Fruit fly (Drosophila melanogaster): ENCODE results near the gene b.

The b gene

dm6 chr2L:13829540-13829939, 8.5 kb downstream of the b start, which contains the start of the genes Arpc1 and Orc5:
Gene Arpc1 (minus strand): TSS chr2L:13829741.
Gene Orc5 (plus strand): TSS chr2L:13829837.
- no peak for TF ChIP-seq CG15710 (tag; optimal IDR thresholded peaks at IDR 0.05)
- no peak for TF ChIP-seq gl (tag; optimal IDR thresholded peaks at IDR 0.05)
- TF ChIP-seq CG8159 (tag; optimal IDR thresholded peaks at IDR 0.05) = no peak
- TF ChIP-seq Pif1B (GFP tag; optimal IDR thresholded peaks at IDR 0.05) = no peak
- TF ChIP-seq Snoo (tag; optimal IDR thresholded peaks at IDR 0.05) = no peak
- no peak for TF ChIP-seq Ets98B (GFP tag; IDR thresholded peaks at IDR 0.05)
- no peak for TF ChIP-seq fd96Ca (GFP tag; IDR thresholded peaks at IDR 0.05)
- no peak for TF ChIP-seq CG17806 (tag; optimal IDR thresholded peaks at IDR 0.05)
- TF ChIP-seq CG32121 (GFP tag; IDR thresholded peaks at IDR 0.05) = no peak
- no peak for TF ChIP-seq rn (GFP tag; IDR thresholded peaks at IDR 0.05)
- no peak for TF ChIP-seq CG4496 (GFP tag; IDR thresholded peaks at IDR 0.05)

DNA sequence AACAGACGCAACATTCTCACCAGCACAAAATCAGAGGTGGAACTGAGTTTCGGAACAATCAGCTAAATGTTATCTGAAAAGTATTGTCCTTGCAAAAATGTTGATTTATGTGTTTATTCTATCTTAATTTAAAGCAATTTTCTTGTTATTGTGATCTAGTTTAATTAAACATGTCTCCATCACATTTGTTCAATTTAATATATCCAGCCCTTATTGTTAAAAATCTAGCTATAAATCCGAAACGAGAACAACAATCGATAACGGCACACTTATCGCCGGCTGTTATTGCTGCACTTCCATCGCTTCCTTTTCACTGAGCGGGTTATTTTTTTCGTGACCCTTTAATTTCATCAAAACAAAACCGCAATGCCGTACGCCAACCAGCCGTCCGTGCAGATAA, 12.0 kb downstream of the b start, which contains the start of the genes GatC, PolG2 and Polr2C:
Gene GatC, minus strand, starts transcription at position 48 of the 400 bp plus-strand sequence.
Gene PolG2, minus strand, starts transcription at position 48 of the 400 bp plus-strand sequence.
Gene Polr2C, plus strand, starts transcription at position 280 of the 400 bp plus-strand sequence.
- TF ChIP-seq CG15710 (tag; optimal IDR thresholded peaks at IDR 0.05) (peak; percentile 2), CG8301 (tag; optimal IDR thresholded peaks at IDR 0.05) (no peak)

DNA sequence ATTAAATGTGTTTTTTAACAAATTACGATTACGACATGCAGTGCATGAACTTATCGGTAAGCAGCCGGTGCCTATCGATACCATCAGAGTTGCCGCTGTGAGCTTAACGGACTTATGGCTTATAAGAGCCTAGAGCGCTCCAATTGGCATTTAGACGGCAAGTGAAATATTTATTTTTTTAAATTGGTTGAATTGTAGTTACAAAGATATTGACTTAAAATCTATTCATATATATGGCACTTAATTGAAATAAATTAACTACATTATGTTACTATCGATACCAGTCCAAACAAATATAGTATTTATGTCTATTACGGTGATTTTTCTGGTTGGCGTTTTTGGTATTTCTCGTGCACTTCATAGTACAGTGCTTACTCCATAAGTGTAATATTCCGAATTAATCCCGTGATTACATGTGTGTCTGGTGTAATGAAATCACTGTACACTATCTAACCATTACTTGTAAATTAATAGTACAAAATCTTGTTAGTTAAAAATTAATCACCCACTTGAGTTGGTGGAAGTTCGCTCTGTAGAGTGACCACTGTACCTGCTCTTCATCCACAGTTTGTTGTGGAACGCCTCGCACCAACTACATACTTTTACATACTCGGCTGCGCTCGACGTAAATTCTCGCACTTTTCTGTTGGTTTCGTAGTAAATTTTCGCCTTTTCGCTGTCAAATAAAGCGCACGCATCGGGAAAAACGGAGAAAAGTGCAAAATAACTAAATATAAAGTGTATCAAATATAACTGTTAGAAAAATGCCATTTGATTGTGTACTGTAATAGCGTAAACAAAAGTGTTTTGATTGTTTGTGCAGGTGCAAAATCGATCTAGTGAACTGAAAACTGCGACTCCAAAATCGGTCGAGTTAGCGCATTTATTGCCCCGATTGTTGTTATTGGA, 14.2 kb downstream of the b start, which contains the start of the genes mRpS23 and CenG1A:
Gene mRpS23, minus strand, starts transcription at position 71 of the 909 bp plus-strand sequence.
Gene CenG1A, plus strand, starts transcription at position 563 of the 909 bp plus-strand sequence.
- TF ChIP-seq Ets98B (GFP tag; IDR thresholded peaks at IDR 0.05) (peak; percentile 100), gl (tag; optimal IDR thresholded peaks at IDR 0.05) (peak; percentile 100), rn (GFP tag; IDR thresholded peaks at IDR 0.05) (peak; percentile 100), Pif1A (GFP tag; optimal IDR thresholded peaks at IDR 0.05) (peak; percentile 100), CG15710 (tag; optimal IDR thresholded peaks at IDR 0.05) (peak; percentile 100), CG14655 (GFP tag; optimal IDR thresholded peaks at IDR 0.05) (peak; percentile 100), Snoo (tag; optimal IDR thresholded peaks at IDR 0.05) (peak; percentile 100), CG4496 (GFP tag; IDR thresholded peaks at IDR 0.05) (peak; percentile 100), CG9948 (tag; optimal IDR thresholded peaks at IDR 0.05) (peak; percentile 100), CG8159 (tag; optimal IDR thresholded peaks at IDR 0.05) (peak; percentile 100), CG17806 (tag; optimal IDR thresholded peaks at IDR 0.05) (peak; percentile 100), D1 (tag; optimal IDR thresholded peaks at IDR 0.05) (no peak), CG32121 (GFP tag; IDR thresholded peaks at IDR 0.05) (peak; percentile 100), EcR (GFP tag; optimal IDR thresholded peaks at IDR 0.05) (peak; percentile 67), fd96Ca (GFP tag; IDR thresholded peaks at IDR 0.05) (peak; percentile 100), CG12605 (GFP tag; IDR thresholded peaks at IDR 0.05) (peak; percentile 100), CG34367 (tag; optimal IDR thresholded peaks at IDR 0.05) (peak; percentile 100), CG10348 (GFP tag; IDR thresholded peaks at IDR 0.05) (peak; percentile 99), CG8301 (tag; optimal IDR thresholded peaks at IDR 0.05) (peak; percentile 100), CG13204 (GFP tag; optimal IDR thresholded peaks at IDR 0.05) (no peak), Pif1B (GFP tag; optimal IDR thresholded peaks at IDR 0.05) (peak; percentile 100)

- TF ChIP-seq CG34367 (tag; optimal IDR thresholded peaks at IDR 0.05) (no peak), fd96Ca (GFP tag; IDR thresholded peaks at IDR 0.05) (no peak), D1 (tag; optimal IDR thresholded peaks at IDR 0.05) (no peak), CG8301 (tag; optimal IDR thresholded peaks at IDR 0.05) (no peak), Ets98B (GFP tag; IDR thresholded peaks at IDR 0.05) (no peak), CG10348 (GFP tag; IDR thresholded peaks at IDR 0.05) (no peak), CG13204 (GFP tag; optimal IDR thresholded peaks at IDR 0.05) (no peak), CG8159 (tag; optimal IDR thresholded peaks at IDR 0.05) (no peak), CG17806 (tag; optimal IDR thresholded peaks at IDR 0.05) (no peak), Pif1A (GFP tag; optimal IDR thresholded peaks at IDR 0.05) (no peak), CG12605 (GFP tag; IDR thresholded peaks at IDR 0.05) (no peak)
Measured at dm6 chr2L:13835959-13836358, 14.9 kb downstream of the b start.

DNA sequence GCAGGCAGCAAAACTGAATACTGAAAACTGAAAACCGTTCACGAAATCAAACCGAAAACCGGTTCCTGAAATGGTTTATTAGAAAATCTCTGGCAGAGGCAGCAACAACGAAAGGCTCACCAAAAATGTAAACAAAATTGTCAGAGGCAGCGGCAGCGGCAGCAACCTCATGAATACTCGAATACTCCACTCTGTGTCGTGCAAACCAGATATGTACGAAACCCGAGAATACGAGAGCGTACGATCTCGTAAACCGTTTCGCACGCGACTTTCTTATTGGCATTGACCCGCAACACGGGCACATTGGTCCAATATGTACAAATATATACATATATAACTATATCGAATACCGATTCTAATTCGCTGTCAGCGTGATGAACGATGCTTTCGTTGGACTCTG, 16.5 kb downstream of the b start:
- no peak for TF ChIP-seq CG32121 (GFP tag; IDR thresholded peaks at IDR 0.05)
- no peak for TF ChIP-seq Snoo (tag; optimal IDR thresholded peaks at IDR 0.05)
- TF ChIP-seq CG34367 (tag; optimal IDR thresholded peaks at IDR 0.05) = no peak
- no peak for TF ChIP-seq CG8159 (tag; optimal IDR thresholded peaks at IDR 0.05)
- no peak for TF ChIP-seq CG4496 (GFP tag; IDR thresholded peaks at IDR 0.05)
- TF ChIP-seq Ets98B (GFP tag; IDR thresholded peaks at IDR 0.05) = no peak
- no peak for TF ChIP-seq CG12605 (GFP tag; IDR thresholded peaks at IDR 0.05)
- no peak for TF ChIP-seq fd96Ca (GFP tag; IDR thresholded peaks at IDR 0.05)
- TF ChIP-seq CG13204 (GFP tag; optimal IDR thresholded peaks at IDR 0.05) = no peak
- TF ChIP-seq CG9948 (tag; optimal IDR thresholded peaks at IDR 0.05) = no peak
- TF ChIP-seq CG14655 (GFP tag; optimal IDR thresholded peaks at IDR 0.05) = no peak
- TF ChIP-seq D1 (tag; optimal IDR thresholded peaks at IDR 0.05) = no peak
- TF ChIP-seq Pif1A (GFP tag; optimal IDR thresholded peaks at IDR 0.05) = no peak
- TF ChIP-seq CG15710 (tag; optimal IDR thresholded peaks at IDR 0.05) = no peak

Measured in whole organism, pupa.